ENCODE assay signal across 1 fruit fly cellular context in genomic region chr3L:14200966-14201365, dm6.
TF ChIP-seq lines count a peak whose summit lies in the region.

No protein-coding gene starts in this region.

TF ChIP-seq in whole organism, embryonic, 481 proteins besides CTCF, POLR2A, EP300 and RAD21 (continued from another document):
- no peak for TF ChIP-seq bowl (GFP tag; IDR thresholded peaks at IDR 0.05; lab: Robert Waterston, UW)
- TF ChIP-seq CG9932 (GFP tag; IDR thresholded peaks at IDR 0.05; lab: Robert Waterston, UW) = no peak
- TF ChIP-seq Ravus (GFP tag; IDR thresholded peaks at IDR 0.05; lab: Robert Waterston, UW) = no peak
- no peak for TF ChIP-seq cato (GFP tag; optimal IDR thresholded peaks at IDR 0.05; lab: Kevin White, UChicago; ENCODE audit: borderline replicate concordance)
- TF ChIP-seq CG10431 (GFP tag; optimal IDR thresholded peaks at IDR 0.05; lab: Kevin White, UChicago) = no peak
- no peak for TF ChIP-seq ab (GFP tag; optimal IDR thresholded peaks at IDR 0.05; lab: Kevin White, UChicago)
- peak; percentile 58; the same call in 2 of the 3 replicates for TF ChIP-seq ci (GFP tag; IDR thresholded peaks at IDR 0.05; lab: Robert Waterston, UW)
- no peak for TF ChIP-seq schlank (tag; optimal IDR thresholded peaks at IDR 0.05; lab: Kevin White, UChicago)
- peak; percentile 57 for TF ChIP-seq oc (tag; optimal IDR thresholded peaks at IDR 0.05; lab: Kevin White, UChicago)
- no peak for TF ChIP-seq repo (GFP tag; optimal IDR thresholded peaks at IDR 0.05; lab: Kevin White, UChicago)
- no peak for TF ChIP-seq zfh2 (GFP tag; optimal IDR thresholded peaks at IDR 0.05; lab: Kevin White, UChicago)
- TF ChIP-seq chm (GFP tag; IDR thresholded peaks at IDR 0.05; lab: Robert Waterston, UW) = peak; percentile 80
- no peak for TF ChIP-seq twi (tag; optimal IDR thresholded peaks at IDR 0.05; lab: Kevin White, UChicago)
- TF ChIP-seq dm (GFP tag; optimal IDR thresholded peaks at IDR 0.05; lab: Kevin White, UChicago) = no peak
- TF ChIP-seq CG7745 (tag; optimal IDR thresholded peaks at IDR 0.05; lab: Kevin White, UChicago) = no peak
- no peak for TF ChIP-seq CG4730 (GFP tag; IDR thresholded peaks at IDR 0.05; lab: Robert Waterston, UW)
- no peak for TF ChIP-seq luna (GFP tag; optimal IDR thresholded peaks at IDR 0.05; lab: Kevin White, UChicago)
- no peak; the same call in 1 of the 2 replicates for TF ChIP-seq stc (GFP tag; IDR thresholded peaks at IDR 0.05; lab: Robert Waterston, UW)
- TF ChIP-seq CG3838 (GFP tag; optimal IDR thresholded peaks at IDR 0.05; lab: Kevin White, UChicago) = no peak
- TF ChIP-seq CG17361 (GFP tag; IDR thresholded peaks at IDR 0.05; lab: Robert Waterston, UW) = no peak
- TF ChIP-seq Dek (tag; optimal IDR thresholded peaks at IDR 0.05; lab: Kevin White, UChicago) = no peak
- TF ChIP-seq CG18011 (GFP tag; optimal IDR thresholded peaks at IDR 0.05; lab: Kevin White, UChicago) = no peak
- TF ChIP-seq CG12744 (GFP tag; optimal IDR thresholded peaks at IDR 0.05; lab: Kevin White, UChicago) = no peak
- no peak for TF ChIP-seq bcd (GFP tag; optimal IDR thresholded peaks at IDR 0.05; lab: Kevin White, UChicago)
- TF ChIP-seq ara (GFP tag; IDR thresholded peaks at IDR 0.05; lab: Robert Waterston, UW) = peak; percentile 27; the same call in 1 of the 2 replicates
- TF ChIP-seq p53 (GFP tag; optimal IDR thresholded peaks at IDR 0.05; lab: Kevin White, UChicago) = no peak
- no peak for TF ChIP-seq CG30020 (tag; optimal IDR thresholded peaks at IDR 0.05; lab: Kevin White, UChicago)
- no peak for TF ChIP-seq CG1233 (GFP tag; optimal IDR thresholded peaks at IDR 0.05; lab: Kevin White, UChicago)
- TF ChIP-seq disco-r (GFP tag; optimal IDR thresholded peaks at IDR 0.05; lab: Kevin White, UChicago) = no peak
- TF ChIP-seq ftz-f1 (GFP tag; optimal IDR thresholded peaks at IDR 0.05; lab: Kevin White, UChicago) = no peak
- TF ChIP-seq Hmx (GFP tag; optimal IDR thresholded peaks at IDR 0.05; lab: Kevin White, UChicago) = no peak
- no peak for TF ChIP-seq CG12155 (GFP tag; optimal IDR thresholded peaks at IDR 0.05; lab: Kevin White, UChicago)
- no peak for TF ChIP-seq fru (optimal IDR thresholded peaks at IDR 0.05; lab: Kevin White, UChicago)
- no peak for TF ChIP-seq zf30C (GFP tag; optimal IDR thresholded peaks at IDR 0.05; lab: Kevin White, UChicago)
- peak; percentile 80 for TF ChIP-seq kah (GFP tag; optimal IDR thresholded peaks at IDR 0.05; lab: Kevin White, UChicago)
- no peak for TF ChIP-seq Tbp (GFP tag; optimal IDR thresholded peaks at IDR 0.05; lab: Kevin White, UChicago)
- TF ChIP-seq CG15601 (tag; optimal IDR thresholded peaks at IDR 0.05; lab: Kevin White, UChicago) = no peak
- TF ChIP-seq Stat92E (GFP tag; optimal IDR thresholded peaks at IDR 0.05; lab: Kevin White, UChicago) = no peak
- no peak for TF ChIP-seq sim (GFP tag; IDR thresholded peaks at IDR 0.05; lab: Robert Waterston, UW)
- no peak for TF ChIP-seq Asciz (GFP tag; optimal IDR thresholded peaks at IDR 0.05; lab: Kevin White, UChicago)
- no peak for TF ChIP-seq ERR (GFP tag; optimal IDR thresholded peaks at IDR 0.05; lab: Kevin White, UChicago)
- no peak for TF ChIP-seq sob (GFP tag; IDR thresholded peaks at IDR 0.05; lab: Robert Waterston, UW)
- no peak for TF ChIP-seq Myb (GFP tag; optimal IDR thresholded peaks at IDR 0.05; lab: Kevin White, UChicago)
- TF ChIP-seq CG2889 (GFP tag; IDR thresholded peaks at IDR 0.05; lab: Robert Waterston, UW) = no peak
- TF ChIP-seq Dip3 (GFP tag; optimal IDR thresholded peaks at IDR 0.05; lab: Kevin White, UChicago) = no peak
- no peak for TF ChIP-seq CG32772 (GFP tag; IDR thresholded peaks at IDR 0.05; lab: Robert Waterston, UW)
- TF ChIP-seq Bteb2 (GFP tag; optimal IDR thresholded peaks at IDR 0.05; lab: Kevin White, UChicago) = no peak
- no peak for TF ChIP-seq pan (optimal IDR thresholded peaks at IDR 0.05; lab: Kevin White, UChicago)
- no peak for TF ChIP-seq pan (GFP tag; optimal IDR thresholded peaks at IDR 0.05 in 1 of 2, IDR thresholded peaks at IDR 0.05 in 1 of 2)
- TF ChIP-seq sima (GFP tag; optimal IDR thresholded peaks at IDR 0.05; lab: Kevin White, UChicago) = no peak
- TF ChIP-seq CG13624 (GFP tag; optimal IDR thresholded peaks at IDR 0.05; lab: Kevin White, UChicago) = peak; percentile 19
- TF ChIP-seq caup (GFP tag; optimal IDR thresholded peaks at IDR 0.05; lab: Kevin White, UChicago; ENCODE audit: severe bottlenecking) = peak; percentile 21
- no peak for TF ChIP-seq h (optimal IDR thresholded peaks at IDR 0.05; lab: Kevin White, UChicago)
- TF ChIP-seq scrt (GFP tag; optimal IDR thresholded peaks at IDR 0.05; lab: Kevin White, UChicago) = no peak
- peak; percentile 73; the same call in 1 of the 2 replicates for TF ChIP-seq Bgb (GFP tag; IDR thresholded peaks at IDR 0.05; lab: Robert Waterston, UW; ENCODE audit: partially characterized antibody)
- TF ChIP-seq pita (GFP tag; optimal IDR thresholded peaks at IDR 0.05; lab: Kevin White, UChicago) = no peak
- TF ChIP-seq slou (GFP tag; optimal IDR thresholded peaks at IDR 0.05; lab: Kevin White, UChicago) = no peak
- TF ChIP-seq ro (GFP tag; IDR thresholded peaks at IDR 0.05; lab: Robert Waterston, UW) = no peak
- TF ChIP-seq Rfx (GFP tag; IDR thresholded peaks at IDR 0.05; lab: Robert Waterston, UW) = peak; percentile 5; the same call in 1 of the 2 replicates
- no peak for TF ChIP-seq Dip2 (GFP tag; IDR thresholded peaks at IDR 0.05; lab: Robert Waterston, UW)
- TF ChIP-seq fu2 (GFP tag; optimal IDR thresholded peaks at IDR 0.05; lab: Kevin White, UChicago) = no peak
- no peak for TF ChIP-seq CG18599 (GFP tag; optimal IDR thresholded peaks at IDR 0.05; lab: Kevin White, UChicago)
- TF ChIP-seq sqz (GFP tag; optimal IDR thresholded peaks at IDR 0.05; lab: Kevin White, UChicago) = peak; percentile 92
- TF ChIP-seq kni (GFP tag; optimal IDR thresholded peaks at IDR 0.05; lab: Kevin White, UChicago) = peak; percentile 87
- no peak for TF ChIP-seq Xbp1 (GFP tag; optimal IDR thresholded peaks at IDR 0.05; lab: Kevin White, UChicago)
- no peak for TF ChIP-seq slbo (GFP tag; IDR thresholded peaks at IDR 0.05; lab: Robert Waterston, UW)
- TF ChIP-seq Poxn (GFP tag; IDR thresholded peaks at IDR 0.05; lab: Robert Waterston, UW) = no peak
- TF ChIP-seq Jarid2 (GFP tag; optimal IDR thresholded peaks at IDR 0.05; lab: Kevin White, UChicago) = peak; percentile 13
- TF ChIP-seq CG6683 (GFP tag; optimal IDR thresholded peaks at IDR 0.05; lab: Kevin White, UChicago) = no peak
- TF ChIP-seq CoRest (tag; optimal IDR thresholded peaks at IDR 0.05; lab: Kevin White, UChicago) = no peak
- no peak for TF ChIP-seq CG10565 (GFP tag; optimal IDR thresholded peaks at IDR 0.05; lab: Kevin White, UChicago)
- peak; percentile 82 for TF ChIP-seq kay (GFP tag; optimal IDR thresholded peaks at IDR 0.05; lab: Kevin White, UChicago)
- TF ChIP-seq CG12391 (tag; optimal IDR thresholded peaks at IDR 0.05; lab: Kevin White, UChicago) = no peak
- no peak for TF ChIP-seq salm (tag; optimal IDR thresholded peaks at IDR 0.05; lab: Kevin White, UChicago)
- TF ChIP-seq D (optimal IDR thresholded peaks at IDR 0.05; lab: Kevin White, UChicago) = peak; percentile 1
- TF ChIP-seq D (GFP tag; optimal IDR thresholded peaks at IDR 0.05; lab: Kevin White, UChicago) = no peak
- peak; percentile 46; the same call in 1 of the 2 replicates for TF ChIP-seq seq (GFP tag; IDR thresholded peaks at IDR 0.05; lab: Robert Waterston, UW)
- no peak for TF ChIP-seq Fer2 (tag; optimal IDR thresholded peaks at IDR 0.05; lab: Kevin White, UChicago)
- no peak for TF ChIP-seq Sox100B (GFP tag; optimal IDR thresholded peaks at IDR 0.05; lab: Kevin White, UChicago)
- TF ChIP-seq CG14441 (GFP tag; IDR thresholded peaks at IDR 0.05; lab: Robert Waterston, UW) = no peak
- no peak for TF ChIP-seq CG11398 (GFP tag; optimal IDR thresholded peaks at IDR 0.05; lab: Kevin White, UChicago)
- TF ChIP-seq CG43689 (GFP tag; IDR thresholded peaks at IDR 0.05; lab: Robert Waterston, UW) = no peak
- no peak for TF ChIP-seq tio (GFP tag; optimal IDR thresholded peaks at IDR 0.05; lab: Kevin White, UChicago)
- no peak for TF ChIP-seq CG11560 (tag; IDR thresholded peaks at IDR 0.05; lab: Robert Waterston, UW)
- no peak for TF ChIP-seq CG34224 (GFP tag; IDR thresholded peaks at IDR 0.05; lab: Robert Waterston, UW; ENCODE audit: partially characterized antibody)
- no peak for TF ChIP-seq gsb-n (tag; optimal IDR thresholded peaks at IDR 0.05; lab: Kevin White, UChicago)
- no peak for TF ChIP-seq CG10267 (tag; optimal IDR thresholded peaks at IDR 0.05; lab: Kevin White, UChicago)
- no peak for TF ChIP-seq sr (GFP tag; IDR thresholded peaks at IDR 0.05; lab: Robert Waterston, UW)
- TF ChIP-seq CG34422 (GFP tag; IDR thresholded peaks at IDR 0.05; lab: Robert Waterston, UW) = no peak
- TF ChIP-seq CG17912 (GFP tag; optimal IDR thresholded peaks at IDR 0.05; lab: Kevin White, UChicago) = no peak
- no peak for TF ChIP-seq sug (tag; optimal IDR thresholded peaks at IDR 0.05; lab: Kevin White, UChicago)
- no peak for TF ChIP-seq tll (GFP tag; optimal IDR thresholded peaks at IDR 0.05; lab: Kevin White, UChicago)
- peak; percentile 12 for TF ChIP-seq CG15479 (GFP tag; optimal IDR thresholded peaks at IDR 0.05; lab: Kevin White, UChicago)
- no peak for TF ChIP-seq CG12236 (GFP tag; optimal IDR thresholded peaks at IDR 0.05; lab: Kevin White, UChicago)
- no peak for TF ChIP-seq CG8924 (tag; optimal IDR thresholded peaks at IDR 0.05; lab: Kevin White, UChicago)
- TF ChIP-seq Doc2 (GFP tag; IDR thresholded peaks at IDR 0.05; lab: Robert Waterston, UW) = no peak
- TF ChIP-seq CG1792 (GFP tag; optimal IDR thresholded peaks at IDR 0.05; lab: Kevin White, UChicago) = no peak
- no peak for TF ChIP-seq CG6854 (GFP tag; optimal IDR thresholded peaks at IDR 0.05; lab: Kevin White, UChicago)
- TF ChIP-seq CG9876 (GFP tag; optimal IDR thresholded peaks at IDR 0.05; lab: Kevin White, UChicago) = no peak
- TF ChIP-seq pho (GFP tag; optimal IDR thresholded peaks at IDR 0.05; lab: Kevin White, UChicago) = no peak
- TF ChIP-seq CG12219 (GFP tag; optimal IDR thresholded peaks at IDR 0.05; lab: Kevin White, UChicago) = peak; percentile 7
- peak; percentile 20 for TF ChIP-seq HLHmδ (GFP tag; optimal IDR thresholded peaks at IDR 0.05; lab: Kevin White, UChicago)
- TF ChIP-seq Oli (tag; optimal IDR thresholded peaks at IDR 0.05; lab: Kevin White, UChicago) = no peak
- TF ChIP-seq CG3163 (GFP tag; optimal IDR thresholded peaks at IDR 0.05; lab: Kevin White, UChicago) = peak; percentile 91
- TF ChIP-seq lola (GFP tag; optimal IDR thresholded peaks at IDR 0.05; lab: Kevin White, UChicago) = no peak
- no peak for TF ChIP-seq odd (GFP tag; optimal IDR thresholded peaks at IDR 0.05; lab: Kevin White, UChicago)
- no peak for TF ChIP-seq z (GFP tag; IDR thresholded peaks at IDR 0.05; lab: Robert Waterston, UW)
- no peak for TF ChIP-seq Aef1 (GFP tag; IDR thresholded peaks at IDR 0.05; lab: Robert Waterston, UW)
- no peak for TF ChIP-seq tgo (GFP tag; IDR thresholded peaks at IDR 0.05; lab: Robert Waterston, UW)
- no peak for TF ChIP-seq dati (GFP tag; IDR thresholded peaks at IDR 0.05; lab: Robert Waterston, UW)
- no peak for TF ChIP-seq CG12299 (tag; optimal IDR thresholded peaks at IDR 0.05; lab: Kevin White, UChicago)
- TF ChIP-seq BEAF-32 (GFP tag; optimal IDR thresholded peaks at IDR 0.05; lab: Kevin White, UChicago) = no peak
- TF ChIP-seq CG15011 (GFP tag; optimal IDR thresholded peaks at IDR 0.05; lab: Kevin White, UChicago) = no peak
- TF ChIP-seq eyg (GFP tag; optimal IDR thresholded peaks at IDR 0.05; lab: Kevin White, UChicago) = no peak
- TF ChIP-seq CG1529 (GFP tag; optimal IDR thresholded peaks at IDR 0.05; lab: Kevin White, UChicago) = no peak
- no peak for TF ChIP-seq prd (optimal IDR thresholded peaks at IDR 0.05; lab: Kevin White, UChicago)
- TF ChIP-seq prd (GFP tag; IDR thresholded peaks at IDR 0.05; lab: Robert Waterston, UW) = no peak; the same call in 2 of the 3 replicates
- no peak for TF ChIP-seq CG16813 (GFP tag; IDR thresholded peaks at IDR 0.05; lab: Robert Waterston, UW; ENCODE audit: partially characterized antibody)
- TF ChIP-seq CG4360 (GFP tag; IDR thresholded peaks at IDR 0.05; lab: Robert Waterston, UW) = peak; percentile 7; the same call in 1 of the 2 replicates
- no peak for TF ChIP-seq CG10979 (tag; optimal IDR thresholded peaks at IDR 0.05; lab: Kevin White, UChicago)
- TF ChIP-seq amos (GFP tag; IDR thresholded peaks at IDR 0.05; lab: Robert Waterston, UW; ENCODE audit: partially characterized antibody) = peak; percentile 39; the same call in 1 of the 2 replicates
- no peak for TF ChIP-seq wek (GFP tag; optimal IDR thresholded peaks at IDR 0.05; lab: Kevin White, UChicago)
- no peak for TF ChIP-seq E2f2 (GFP tag; IDR thresholded peaks at IDR 0.05; lab: Robert Waterston, UW)
- TF ChIP-seq CG2129 (GFP tag; IDR thresholded peaks at IDR 0.05; lab: Robert Waterston, UW; ENCODE audit: partially characterized antibody) = no peak
- no peak for TF ChIP-seq Doc3 (GFP tag; IDR thresholded peaks at IDR 0.05; lab: Robert Waterston, UW; ENCODE audit: partially characterized antibody)
- TF ChIP-seq Nf-YA (GFP tag; IDR thresholded peaks at IDR 0.05; lab: Robert Waterston, UW) = no peak
- no peak for TF ChIP-seq Max (GFP tag; optimal IDR thresholded peaks at IDR 0.05; lab: Kevin White, UChicago)
- no peak for TF ChIP-seq TFAM (GFP tag; optimal IDR thresholded peaks at IDR 0.05; lab: Kevin White, UChicago)
- no peak for TF ChIP-seq Awh (GFP tag; IDR thresholded peaks at IDR 0.05; lab: Robert Waterston, UW)
- TF ChIP-seq Mad (GFP tag; optimal IDR thresholded peaks at IDR 0.05; lab: Kevin White, UChicago) = no peak
- TF ChIP-seq slp2 (GFP tag; optimal IDR thresholded peaks at IDR 0.05; lab: Kevin White, UChicago) = no peak
- TF ChIP-seq jigr1 (GFP tag; IDR thresholded peaks at IDR 0.05; lab: Robert Waterston, UW) = no peak
- TF ChIP-seq CG4617 (GFP tag; optimal IDR thresholded peaks at IDR 0.05; lab: Kevin White, UChicago; ENCODE audit: borderline replicate concordance) = no peak
- peak in 1 of 2 experiments; percentile 73 for TF ChIP-seq Hr78 (GFP tag; optimal IDR thresholded peaks at IDR 0.05; lab: Kevin White, UChicago)
- TF ChIP-seq cwo (GFP tag; optimal IDR thresholded peaks at IDR 0.05; lab: Kevin White, UChicago) = no peak
- no peak for TF ChIP-seq zen2 (GFP tag; IDR thresholded peaks at IDR 0.05; lab: Robert Waterston, UW; ENCODE audit: partially characterized antibody)
- TF ChIP-seq hkb (optimal IDR thresholded peaks at IDR 0.05; lab: Kevin White, UChicago) = no peak
- peak; percentile 52 for TF ChIP-seq hkb (GFP tag; IDR thresholded peaks at IDR 0.05; lab: Robert Waterston, UW)
